Fruit fly (Drosophila melanogaster): ENCODE data around the gene AstA.

AstA gene

dm6 chr3R:24810844-24811625 is 46.2 kb upstream of the AstA start (continued):
- TF ChIP-seq CG8632 (GFP tag; optimal IDR thresholded peaks at IDR 0.05), result peak; percentile 74
- TF ChIP-seq Ets21C (GFP tag; optimal IDR thresholded peaks at IDR 0.05), result peak; percentile 72
- TF ChIP-seq topi (GFP tag; optimal IDR thresholded peaks at IDR 0.05), result peak; percentile 83
- TF ChIP-seq Sox102F (GFP tag; optimal IDR thresholded peaks at IDR 0.05), result no peak
- peak; percentile 92 for TF ChIP-seq CG10631 (GFP tag; optimal IDR thresholded peaks at IDR 0.05)
- peak; percentile 81 for TF ChIP-seq CG7368 (GFP tag; optimal IDR thresholded peaks at IDR 0.05)
- TF ChIP-seq CG11762 (GFP tag; optimal IDR thresholded peaks at IDR 0.05; ENCODE audit: insufficient read depth), result peak; percentile 84
- TF ChIP-seq CG6854 (GFP tag; optimal IDR thresholded peaks at IDR 0.05), result no peak
- no peak for TF ChIP-seq svp (GFP tag)
- peak; percentile 89 for TF ChIP-seq net (GFP tag; optimal IDR thresholded peaks at IDR 0.05)
- TF ChIP-seq CG3032 (tag; optimal IDR thresholded peaks at IDR 0.05), result peak; percentile 85
- peak; percentile 87 for TF ChIP-seq CG16779 (tag; optimal IDR thresholded peaks at IDR 0.05)
- TF ChIP-seq eg (GFP tag; IDR thresholded peaks at IDR 0.05), result peak; percentile 98
- TF ChIP-seq dsx (GFP tag; optimal IDR thresholded peaks at IDR 0.05; ENCODE audit: poor library complexity, severe bottlenecking), result peak; percentile 86
- TF ChIP-seq CG11294 (GFP tag; IDR thresholded peaks at IDR 0.05), result peak; percentile 94
- TF ChIP-seq ss (GFP tag; optimal IDR thresholded peaks at IDR 0.05), result peak in 1 of 2 experiments; percentile 67
- TF ChIP-seq CG31627 (GFP tag; optimal IDR thresholded peaks at IDR 0.05), result peak; percentile 86
- no peak for TF ChIP-seq OdsH (GFP tag; optimal IDR thresholded peaks at IDR 0.05)
- TF ChIP-seq fd85E (GFP tag; optimal IDR thresholded peaks at IDR 0.05), result peak; percentile 52
- peak; percentile 67 for TF ChIP-seq Lpt (GFP tag; optimal IDR thresholded peaks at IDR 0.05)
- TF ChIP-seq CG15336 (GFP tag; IDR thresholded peaks at IDR 0.05), result peak; percentile 90
- TF ChIP-seq spab (GFP tag; optimal IDR thresholded peaks at IDR 0.05), result peak; percentile 81
- TF ChIP-seq CG6792 (GFP tag; optimal IDR thresholded peaks at IDR 0.05), result peak; percentile 86
- peak; percentile 80 for TF ChIP-seq fkh (GFP tag; optimal IDR thresholded peaks at IDR 0.05)
- peak; percentile 90 for TF ChIP-seq pdm3 (GFP tag; optimal IDR thresholded peaks at IDR 0.05)
- peak; percentile 87 for TF ChIP-seq vri (GFP tag; optimal IDR thresholded peaks at IDR 0.05)
- peak in 1 of 2 experiments; percentile 91 for TF ChIP-seq salr (GFP tag; optimal IDR thresholded peaks at IDR 0.05)
- peak; percentile 73 for TF ChIP-seq Sox15 (GFP tag; optimal IDR thresholded peaks at IDR 0.05)
- peak; percentile 91 for TF ChIP-seq CG3919 (GFP tag; optimal IDR thresholded peaks at IDR 0.05)

DNA sequence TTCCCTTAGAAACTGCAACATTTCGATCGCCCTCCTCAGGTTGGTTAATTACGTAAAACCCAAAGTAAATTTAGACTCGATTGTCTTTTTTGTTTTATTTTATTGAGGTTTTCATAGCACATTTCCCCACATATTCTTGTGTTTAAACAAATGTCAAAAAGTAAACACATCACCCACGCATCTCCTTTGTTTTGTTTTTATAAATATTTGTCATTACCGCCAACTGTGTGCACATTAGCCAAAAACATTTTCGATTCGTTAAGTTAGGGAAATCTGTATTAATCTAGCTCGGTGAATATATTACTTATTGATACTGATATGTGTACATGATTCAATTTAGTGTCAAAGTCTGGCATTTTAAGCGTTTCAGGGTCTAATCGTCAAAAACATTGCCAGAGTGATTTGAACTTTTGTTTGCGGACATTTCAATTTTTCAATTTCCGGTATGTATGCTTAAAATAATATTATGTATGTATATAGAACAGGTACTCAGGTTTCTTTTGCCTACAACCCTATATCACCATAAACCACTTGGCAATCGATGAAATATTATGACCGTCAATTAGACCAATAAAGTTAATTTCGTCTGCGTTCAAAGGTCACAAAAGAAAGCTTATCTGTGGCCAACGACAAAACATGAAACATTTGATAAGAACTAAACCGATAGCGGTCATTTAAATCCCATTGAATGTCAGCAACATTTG is 44.9 kb upstream of the AstA start:
- TF ChIP-seq CG6163 (GFP tag; IDR thresholded peaks at IDR 0.05), result no peak
- peak; percentile 87 for TF ChIP-seq fkh (GFP tag; optimal IDR thresholded peaks at IDR 0.05)
- TF ChIP-seq vri (GFP tag; optimal IDR thresholded peaks at IDR 0.05), result peak; percentile 65
- TF ChIP-seq Eip78C (GFP tag), result no peak
- no peak for TF ChIP-seq CG8119 (GFP tag; IDR thresholded peaks at IDR 0.05)

dm6 chr3R:24807321-24807720 is 42.5 kb upstream of the AstA start, which contains the start of gene CG6980:
CG6980 (plus strand) TSS chr3R:24807621.
- TF ChIP-seq ss (GFP tag; optimal IDR thresholded peaks at IDR 0.05), result no peak
- TF ChIP-seq CG15336 (GFP tag; IDR thresholded peaks at IDR 0.05), result no peak
- no peak for TF ChIP-seq Blimp-1 (GFP tag; optimal IDR thresholded peaks at IDR 0.05)
- TF ChIP-seq lz (GFP tag; optimal IDR thresholded peaks at IDR 0.05), result no peak
- TF ChIP-seq topi (GFP tag; optimal IDR thresholded peaks at IDR 0.05), result no peak
- TF ChIP-seq CG11294 (GFP tag; IDR thresholded peaks at IDR 0.05), result no peak
- TF ChIP-seq CG16779 (tag; optimal IDR thresholded peaks at IDR 0.05), result no peak
- no peak for TF ChIP-seq svp (GFP tag)
- TF ChIP-seq fkh (GFP tag; optimal IDR thresholded peaks at IDR 0.05), result no peak
- TF ChIP-seq CG6808 (GFP tag; optimal IDR thresholded peaks at IDR 0.05), result no peak
- no peak for TF ChIP-seq net (GFP tag; optimal IDR thresholded peaks at IDR 0.05)
- TF ChIP-seq CG31627 (GFP tag; optimal IDR thresholded peaks at IDR 0.05), result no peak
